Worm (Caenorhabditis elegans): ENCODE measurements around the gene cox-15.
A peak's percentile ranks its signal among the peaks of the same experiment; 100 is the strongest.

Gene cox-15

DNA sequence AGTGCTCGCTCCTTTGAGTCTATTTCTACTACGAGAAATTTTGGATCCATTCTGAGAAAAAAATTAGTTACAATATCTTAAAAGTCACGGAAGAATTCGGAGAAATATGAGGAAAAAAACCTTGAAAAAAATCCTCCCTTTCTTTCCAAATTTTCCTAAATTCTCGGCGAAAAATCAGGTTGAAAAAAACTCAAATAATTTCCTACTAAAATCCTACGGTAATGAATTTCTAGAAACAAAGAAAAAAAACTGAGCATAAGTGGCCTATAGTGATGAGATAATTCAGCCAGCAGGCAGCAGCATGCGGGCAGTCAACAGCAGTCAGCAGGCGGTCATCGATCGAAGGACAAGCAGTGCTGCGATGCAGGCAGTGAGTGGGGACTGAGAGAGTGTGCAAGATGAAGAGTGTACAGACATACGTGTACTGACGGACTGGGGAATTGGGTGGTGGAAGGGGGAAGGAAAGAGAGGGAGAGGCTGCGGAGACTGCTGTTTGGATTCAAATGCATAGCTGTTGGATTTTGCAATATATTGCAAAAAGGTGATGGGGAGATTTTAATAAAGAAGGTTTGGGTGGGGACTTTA, 49.9 kb downstream of the cox-15 start, which contains the start of gene lir-3:
Gene lir-3 (minus strand): TSS at position 51 of the 585 bp plus-strand sequence.
- TF ChIP-seq lin-14 (GFP tag; optimal IDR thresholded peaks at IDR 0.05) (peak; percentile 52), grh-1 (GFP tag; IDR thresholded peaks at IDR 0.05) (no peak), irx-1 (tag; optimal IDR thresholded peaks at IDR 0.05) (no peak), snpc-4 (tag; optimal IDR thresholded peaks at IDR 0.05) (no peak), C16A3.4 (tag; optimal IDR thresholded peaks at IDR 0.05) (no peak), C04F5.9 (tag; optimal IDR thresholded peaks at IDR 0.05) (no peak), fkh-4 (tag; optimal IDR thresholded peaks at IDR 0.05; ENCODE audit: borderline replicate concordance) (no peak), lsy-2 (tag; optimal IDR thresholded peaks at IDR 0.05) (peak; percentile 25 to 41), blmp-1 (tag; optimal IDR thresholded peaks at IDR 0.05) (no peak), dpl-1 (GFP tag; optimal IDR thresholded peaks at IDR 0.05) (peak in 1 of 3 experiments; percentile 30), mef-2 (tag; optimal IDR thresholded peaks at IDR 0.05) (no peak), unc-98 (GFP tag; IDR thresholded peaks at IDR 0.05) (no peak), nhr-12 (tag; optimal IDR thresholded peaks at IDR 0.05) (no peak), lin-35 (GFP tag; optimal IDR thresholded peaks at IDR 0.05) (peak in 1 of 2 experiments; percentile 24), xbp-1 (tag; optimal IDR thresholded peaks at IDR 0.05) (no peak), nhr-20 (tag; optimal IDR thresholded peaks at IDR 0.05) (peak; percentile 34), pqm-1 (tag; optimal IDR thresholded peaks at IDR 0.05) (no peak), F16B12.6 (tag; optimal IDR thresholded peaks at IDR 0.05) (no peak), hpl-2 (GFP tag; optimal IDR thresholded peaks at IDR 0.05) (no peak), rnt-1 (tag; optimal IDR thresholded peaks at IDR 0.05) (peak; percentile 51), nhr-76 (tag; optimal IDR thresholded peaks at IDR 0.05) (no peak), mdl-1 (tag; optimal IDR thresholded peaks at IDR 0.05) (no peak), nhr-77 (tag; optimal IDR thresholded peaks at IDR 0.05) (no peak), unc-30 (tag; optimal IDR thresholded peaks at IDR 0.05) (no peak), hlh-17 (GFP tag; optimal IDR thresholded peaks at IDR 0.05; ENCODE audit: borderline replicate concordance) (no peak), fkh-10 (GFP tag; optimal IDR thresholded peaks at IDR 0.05) (no peak), isw-1 (GFP tag; IDR thresholded peaks at IDR 0.05) (no peak), snu-23 (GFP tag; optimal IDR thresholded peaks at IDR 0.05) (peak; percentile 25), ceh-82 (tag; optimal IDR thresholded peaks at IDR 0.05) (peak in 1 of 3 experiments; percentile 40), elt-3 (tag; optimal IDR thresholded peaks at IDR 0.05) (no peak), unc-86 (tag; optimal IDR thresholded peaks at IDR 0.05) (no peak), ztf-4 (tag; optimal IDR thresholded peaks at IDR 0.05) (no peak), pax-3 (tag; optimal IDR thresholded peaks at IDR 0.05) (no peak), lir-3 (tag; optimal IDR thresholded peaks at IDR 0.05; ENCODE audit: poor library complexity) (no peak), nhr-85 (tag) (no peak), ceh-90 (tag; optimal IDR thresholded peaks at IDR 0.05) (no peak), nhr-237 (tag; optimal IDR thresholded peaks at IDR 0.05) (no peak), ceh-88 (GFP tag; IDR thresholded peaks at IDR 0.05) (no peak), pag-3 (tag; optimal IDR thresholded peaks at IDR 0.05; ENCODE audit: borderline replicate concordance, insufficient read depth) (no peak), nhr-90 (tag; optimal IDR thresholded peaks at IDR 0.05; ENCODE audit: poor library complexity) (no peak), ztf-11 (tag; optimal IDR thresholded peaks at IDR 0.05) (no peak), efl-1 (optimal IDR thresholded peaks at IDR 0.05) (peak; percentile 33 to 34), efl-1 (GFP tag; optimal IDR thresholded peaks at IDR 0.05 in 1 of 2) (peak in 1 of 2 experiments; percentile 92), swsn-7 (tag; optimal IDR thresholded peaks at IDR 0.05) (peak; percentile 24), aha-1 (tag; optimal IDR thresholded peaks at IDR 0.05) (no peak), fkh-8 (tag; optimal IDR thresholded peaks at IDR 0.05) (no peak), nhr-19 (GFP tag; conservative IDR thresholded peaks at IDR 0.05) (peak; percentile 15; the same call in 1 of the 2 replicates), egl-27 (tag; optimal IDR thresholded peaks at IDR 0.05) (no peak), sptf-1 (tag; optimal IDR thresholded peaks at IDR 0.05) (no peak), tlp-1 (tag; optimal IDR thresholded peaks at IDR 0.05) (no peak), nhr-47 (tag; optimal IDR thresholded peaks at IDR 0.05) (peak; percentile 51), nhr-28 (tag; optimal IDR thresholded peaks at IDR 0.05) (no peak), zip-4 (GFP tag; optimal IDR thresholded peaks at IDR 0.05) (no peak)

Measured in whole organism, L1 larva.